Fruit fly (Drosophila melanogaster) whole organism, embryonic: Measurements from ENCODE around the gene CG15404.
A peak's percentile ranks its signal among the peaks of the same experiment; 100 is the strongest.
"Not testable (repeated sequence)": the region's sequence is repeated elsewhere in the genome, so short reads cannot be mapped to it uniquely, and the experiment has no call there.

ENCODE experiments used
- Atf6 ChIP-seq: fragments of 200-800 bp; sonication (Bioruptor generic); IDR thresholded peaks from 2 replicates; pipeline ENCODE4 v1.3.6; 2022; ENCODE audit warnings: missing biosample characterization, missing genetic modification characterization
- Awh ChIP-seq: fragments of 200-800 bp; sonication (Bioruptor generic); IDR thresholded peaks from 2 replicates; pipeline ENCODE4, ENCODE4 v1.3.6; 2022; ENCODE audit warnings: missing biosample characterization, missing genetic modification characterization
- B-H1 ChIP-seq: fragments of 200-800 bp; sonication (Bioruptor generic); IDR thresholded peaks from 3 replicates; pipeline ENCODE4 v1.3.6; 2022; ENCODE audit warnings: missing biosample characterization, missing genetic modification characterization
- BEAF-32 ChIP-seq: fragments of 200-800 bp; sonication (Bioruptor generic); optimal IDR thresholded peaks from 3 replicates; lab custom pipeline; 2017; ENCODE audit warnings: missing biosample characterization, missing genetic modification characterization, mild to moderate bottlenecking, moderate library complexity, missing genetic modification reagents
- C15 ChIP-seq: fragments of 200-800 bp; sonication (Bioruptor generic); IDR thresholded peaks from 3 replicates; pipeline ENCODE4 v1.3.6; 2022; ENCODE audit warnings: missing biosample characterization, missing genetic modification characterization
- CG10274 ChIP-seq: fragments of 200-800 bp; sonication (Bioruptor generic); optimal IDR thresholded peaks from 3 replicates; lab custom pipeline; 2017; ENCODE audit warnings: missing biosample characterization, mild to moderate bottlenecking, missing genetic modification characterization
- CG11560 ChIP-seq: fragments of 200-800 bp; sonication (Bioruptor generic); IDR thresholded peaks from 3 replicates; pipeline ENCODE4 v1.3.6; 2022; ENCODE audit warnings: missing biosample characterization, missing genetic modification characterization
- CG13624 ChIP-seq: fragments of 200-800 bp; sonication (Bioruptor generic); optimal IDR thresholded peaks from 2 replicates; lab custom pipeline; 2016; ENCODE audit warnings: missing biosample characterization, missing genetic modification characterization
- CG14710 ChIP-seq: fragments of 200-800 bp; sonication (Bioruptor generic); optimal IDR thresholded peaks from 3 replicates; lab custom pipeline; 2019; ENCODE audit warnings: missing biosample characterization, mild to moderate bottlenecking, missing genetic modification characterization, moderate library complexity
- CG17186 ChIP-seq: fragments of 200-800 bp; sonication (Bioruptor generic); optimal IDR thresholded peaks from 3 replicates; lab custom pipeline; 2017; ENCODE audit warnings: missing biosample characterization, missing genetic modification reagents, missing genetic modification characterization
- CG3163 ChIP-seq: fragments of 200-800 bp; sonication (Bioruptor generic); optimal IDR thresholded peaks from 3 replicates; lab custom pipeline; 2016; ENCODE audit warnings: missing biosample characterization, missing genetic modification characterization
- CG4617 ChIP-seq: fragments of 200-800 bp; sonication (Bioruptor generic); optimal IDR thresholded peaks from 3 replicates; lab custom pipeline; 2016; ENCODE audit warnings: missing biosample characterization, missing genetic modification characterization, borderline replicate concordance
- CG8290 ChIP-seq, 3 experiments: fragments of 200-800 bp; sonication (Bioruptor generic); optimal IDR thresholded peaks; 2 replicates each; lab custom pipeline; 2016 to 2019; ENCODE audit warnings: missing biosample characterization in 3 of 3, missing genetic modification characterization in 3 of 3, mild to moderate bottlenecking in 2 of 3, moderate library complexity in 1 of 3
- CG8388 ChIP-seq: fragments of 200-800 bp; sonication (Bioruptor generic); optimal IDR thresholded peaks from 2 replicates; lab custom pipeline; 2019; ENCODE audit warnings: missing biosample characterization, mild to moderate bottlenecking, missing genetic modification characterization, moderate library complexity
- CG9797 ChIP-seq: fragments of 200-800 bp; sonication (Bioruptor generic); optimal IDR thresholded peaks from 3 replicates; lab custom pipeline; 2018; ENCODE audit warnings: missing biosample characterization, mild to moderate bottlenecking, missing genetic modification characterization
- Dp ChIP-seq: fragments of 200-800 bp; sonication (Bioruptor generic); optimal IDR thresholded peaks from 2 replicates; lab custom pipeline; 2018; ENCODE audit warnings: missing biosample characterization, mild to moderate bottlenecking, missing genetic modification characterization, moderate library complexity
- Ets65A ChIP-seq: fragments of 200-800 bp; sonication (Bioruptor generic); peaks from one replicate; lab custom pipeline; 2016; ENCODE audit warnings: missing biosample characterization, missing genetic modification characterization
- Fer1 ChIP-seq: fragments of 200-800 bp; sonication (Bioruptor generic); optimal IDR thresholded peaks from 2 replicates; lab custom pipeline; 2017; ENCODE audit warnings: missing biosample characterization, mild to moderate bottlenecking, missing genetic modification characterization
- H15 ChIP-seq: fragments of 200-800 bp; sonication (Bioruptor generic); IDR thresholded peaks from 3 replicates; pipeline ENCODE4 v1.3.6; 2022; ENCODE audit warnings: missing biosample characterization, missing genetic modification characterization
- Hey ChIP-seq: fragments of 200-800 bp; sonication (Bioruptor generic); optimal IDR thresholded peaks from 3 replicates; lab custom pipeline; 2018; ENCODE audit warnings: missing biosample characterization, mild to moderate bottlenecking, missing genetic modification characterization
- Hr78 ChIP-seq, 2 experiments: fragments of 200-800 bp in 1 of 2; fragments of >200 bp in 1 of 2; sonication (Bioruptor generic) in 1 of 2; optimal IDR thresholded peaks; 2 replicates each; lab custom pipeline; 2017 to 2019; ENCODE audit warnings: missing biosample characterization in 2 of 2, missing genetic modification characterization in 2 of 2, mild to moderate bottlenecking in 1 of 2, moderate library complexity in 1 of 2
- Jarid2 ChIP-seq: fragments of 200-800 bp; sonication (Bioruptor generic); optimal IDR thresholded peaks from 3 replicates; lab custom pipeline; 2017; ENCODE audit warnings: mild to moderate bottlenecking, missing biosample characterization, missing genetic modification reagents, missing genetic modification characterization
- MESR4 ChIP-seq: fragments of 200-800 bp; sonication (Bioruptor generic); optimal IDR thresholded peaks from 2 replicates; lab custom pipeline; 2018; ENCODE audit warnings: missing biosample characterization, mild to moderate bottlenecking, missing genetic modification characterization, moderate library complexity
- Med ChIP-seq: fragments of 200-800 bp; sonication (Bioruptor generic); peaks from one replicate; lab custom pipeline; 2016; ENCODE audit warnings: missing biosample characterization, missing genetic modification characterization, mild to moderate bottlenecking, inconsistent platforms, moderate library complexity
- Neu2 ChIP-seq: fragments of 200-800 bp; sonication (Bioruptor generic); optimal IDR thresholded peaks from 3 replicates; lab custom pipeline; 2016; ENCODE audit warnings: missing biosample characterization, missing genetic modification characterization, borderline replicate concordance
- Nf-YC ChIP-seq: fragments of 200-800 bp; optimal IDR thresholded peaks from 3 replicates; lab custom pipeline; 2019; ENCODE audit warnings: missing biosample characterization, mild to moderate bottlenecking, missing genetic modification characterization, moderate library complexity
- YL-1 ChIP-seq: fragments of 200-800 bp; sonication (Bioruptor generic); optimal IDR thresholded peaks from 3 replicates; lab custom pipeline; 2017; ENCODE audit warnings: missing biosample characterization, mild to moderate bottlenecking, missing genetic modification characterization
- cas ChIP-seq: fragments of 200-800 bp; sonication (Bioruptor generic); IDR thresholded peaks from 2 replicates; pipeline ENCODE4 v1.3.6; 2022; ENCODE audit warnings: missing biosample characterization, missing genetic modification characterization
- cg ChIP-seq: fragments of 200-800 bp; sonication (Bioruptor generic); optimal IDR thresholded peaks from 3 replicates; lab custom pipeline; 2019; ENCODE audit warnings: missing biosample characterization, mild to moderate bottlenecking, missing genetic modification characterization, moderate library complexity
- chm ChIP-seq: fragments of 200-800 bp; sonication (Bioruptor generic); IDR thresholded peaks from 2 replicates; pipeline ENCODE4 v1.3.6; 2022; ENCODE audit warnings: missing biosample characterization, missing genetic modification characterization
- crc ChIP-seq: fragments of 200-800 bp; sonication (Bioruptor generic); optimal IDR thresholded peaks from 2 replicates; lab custom pipeline; 2016; ENCODE audit warnings: missing biosample characterization, missing genetic modification characterization
- dati ChIP-seq: fragments of 200-800 bp; sonication (Bioruptor generic); IDR thresholded peaks from 2 replicates; pipeline ENCODE4 v1.3.6; 2022; ENCODE audit warnings: missing biosample characterization, missing genetic modification characterization
- eve ChIP-seq, 2 experiments: fragments of >200 bp; optimal IDR thresholded peaks; 2 replicates each; lab custom pipeline; 2017; ENCODE audit warnings: missing biosample characterization in 2 of 2, missing genetic modification characterization in 2 of 2
- ewg ChIP-seq: fragments of 200-800 bp; sonication (Bioruptor generic); optimal IDR thresholded peaks from 3 replicates; lab custom pipeline; 2017; ENCODE audit warnings: mild to moderate bottlenecking, missing biosample characterization, missing genetic modification reagents, missing genetic modification characterization
- gcm ChIP-seq: fragments of 200-800 bp; sonication (Bioruptor generic); optimal IDR thresholded peaks from 2 replicates; lab custom pipeline; 2019; ENCODE audit warnings: missing biosample characterization, mild to moderate bottlenecking, missing genetic modification characterization, moderate library complexity
- gfzf ChIP-seq: fragments of 200-800 bp; sonication (Bioruptor generic); optimal IDR thresholded peaks from 2 replicates; lab custom pipeline; 2016; ENCODE audit warnings: missing biosample characterization, mild to moderate bottlenecking, missing genetic modification characterization, moderate library complexity
- gt ChIP-seq: fragments of 200-800 bp; sonication (Bioruptor generic); IDR thresholded peaks from 2 replicates; pipeline ENCODE4 v1.3.6; 2022; ENCODE audit warnings: missing biosample characterization, missing genetic modification characterization
- h ChIP-seq: fragments of >200 bp; optimal IDR thresholded peaks from 2 replicates; lab custom pipeline; 2017
- hb ChIP-seq: fragments of 200-800 bp; sonication (Bioruptor generic); IDR thresholded peaks from 3 replicates; pipeline ENCODE4 v1.3.6; 2022; ENCODE audit warnings: missing biosample characterization, missing genetic modification characterization; ENCODE audit not compliant: partially characterized antibody
- nom ChIP-seq: fragments of 200-800 bp; sonication (Bioruptor generic); optimal IDR thresholded peaks from 2 replicates; lab custom pipeline; 2017; ENCODE audit warnings: missing biosample characterization, missing genetic modification characterization, mild to moderate bottlenecking, moderate library complexity, missing genetic modification reagents
- pita ChIP-seq: fragments of 200-800 bp; sonication (Bioruptor generic); optimal IDR thresholded peaks from 2 replicates; lab custom pipeline; 2017; ENCODE audit warnings: missing biosample characterization, mild to moderate bottlenecking, missing genetic modification characterization
- pzg ChIP-seq: fragments of 200-800 bp; sonication (Bioruptor generic); optimal IDR thresholded peaks from 3 replicates; lab custom pipeline; 2018; ENCODE audit warnings: missing biosample characterization, mild to moderate bottlenecking, missing genetic modification characterization, moderate library complexity
- sens ChIP-seq: fragments of 200-800 bp; sonication (Bioruptor generic); peaks from one replicate; lab custom pipeline; 2016; ENCODE audit warnings: missing biosample characterization, missing genetic modification characterization
- sqz ChIP-seq: fragments of 200-800 bp; sonication (Bioruptor generic); optimal IDR thresholded peaks from 3 replicates; lab custom pipeline; 2018; ENCODE audit warnings: missing biosample characterization, mild to moderate bottlenecking, missing genetic modification characterization
- tin ChIP-seq: fragments of 200-800 bp; sonication (Bioruptor generic); optimal IDR thresholded peaks from 3 replicates; lab custom pipeline; 2016; ENCODE audit warnings: missing biosample characterization, missing genetic modification characterization

CG15404 gene

dm6 chr2L:3159144-3160000 lies 14.4 kb upstream of the CG15404 start, which contains the start of the genes Mad and gkt (continued):
- TF ChIP-seq Fer1 (GFP tag; lab: Kevin White, UChicago) (no peak), B-H1 (GFP tag; lab: Robert Waterston, UW) (no peak), pita (no peak), C15 (GFP tag; lab: Robert Waterston, UW) (no peak), hb (no peak), cg (GFP tag; lab: Kevin White, UChicago) (peak; percentile 95), cas (GFP tag; lab: Robert Waterston, UW) (no peak), CG4617 (peak; percentile 36), Neu2 (no peak), CG3163 (GFP tag; lab: Kevin White, UChicago) (no peak), Atf6 (no peak; the same call in 1 of the 2 replicates), CG10274 (no peak), tin (GFP tag; lab: Kevin White, UChicago) (no peak), chm (no peak)

- TF ChIP-seq YL-1 (peak; percentile 34), sqz (GFP tag; lab: Kevin White, UChicago) (peak; percentile 78), CG4617 (peak; percentile 16), sens (GFP tag; lab: Kevin White, UChicago) (peak; percentile 27), Jarid2 (peak; percentile 72), Med (GFP tag; lab: Kevin White, UChicago) (peak; percentile 11), Dp (peak; percentile 33), BEAF-32 (GFP tag; lab: Kevin White, UChicago) (peak; percentile 46), Fer1 (GFP tag; lab: Kevin White, UChicago) (peak; percentile 24), ewg (GFP tag; lab: Kevin White, UChicago) (peak; percentile 59), CG17186 (GFP tag; lab: Kevin White, UChicago) (peak; percentile 12), CG8290 (tag; optimal IDR thresholded peaks at IDR 0.05; lab: Kevin White, UChicago) (peak in 1 of 2 experiments; percentile 17), MESR4 (GFP tag; lab: Kevin White, UChicago) (peak; percentile 70), gfzf (peak; percentile 54), nom (GFP tag; lab: Kevin White, UChicago) (peak; percentile 25), CG9797 (GFP tag; lab: Kevin White, UChicago) (peak; percentile 25), pzg (GFP tag; lab: Kevin White, UChicago) (peak; percentile 36)
- TF ChIP-seq CG8290 (GFP tag; optimal IDR thresholded peaks at IDR 0.05; lab: Kevin White, UChicago): not testable (repeated sequence)
- TF ChIP-seq, all 482 proteins: peak for 17; not testable (repeated sequence) for 465
These were observed 10.3 kb upstream of the CG15404 start, which contains the start of gene Hydr2 for dm6 chr2L:3163490-3163889. Gene Hydr2 (plus strand): TSS chr2L:3163645.

dm6 chr2L:3164257-3165021 lies 9.3 kb upstream of the CG15404 start:
- TF ChIP-seq gfzf (no peak), CG14710 (tag; lab: Kevin White, UChicago) (no peak), Nf-YC (tag; lab: Kevin White, UChicago) (no peak), H15 (GFP tag; lab: Robert Waterston, UW) (no peak), Hr78 (GFP tag; optimal IDR thresholded peaks at IDR 0.05; lab: Kevin White, UChicago) (peak in 1 of 2 experiments; percentile 20), Awh (no peak), eve (GFP tag; optimal IDR thresholded peaks at IDR 0.05; lab: Kevin White, UChicago) (peak in 1 of 2 experiments; percentile 26), Ets65A (GFP tag; lab: Kevin White, UChicago) (no peak), h (lab: Kevin White, UChicago) (no peak), CG13624 (GFP tag; lab: Kevin White, UChicago) (no peak), crc (GFP tag; lab: Kevin White, UChicago) (no peak), ewg (GFP tag; lab: Kevin White, UChicago) (no peak), dati (no peak), CG8388 (GFP tag; lab: Kevin White, UChicago) (no peak), gt (GFP tag; lab: Robert Waterston, UW) (no peak), gcm (no peak), Hey (tag; lab: Kevin White, UChicago) (no peak), CG11560 (no peak)
